Fruit fly (Drosophila melanogaster): ENCODE results near the gene Rsph9.

Gene Rsph9

dm6 chr2L:17382318-17382717, 30.1 kb downstream of the Rsph9 start (continued):
- TF ChIP-seq Eip74EF (GFP tag; optimal IDR thresholded peaks at IDR 0.05): peak in 1 of 2 experiments; percentile 58
- peak; percentile 6 for TF ChIP-seq CG7745 (tag; optimal IDR thresholded peaks at IDR 0.05)
- peak; percentile 47 for TF ChIP-seq Mes4 (GFP tag; optimal IDR thresholded peaks at IDR 0.05)
- no peak for TF ChIP-seq BEAF-32 (GFP tag; optimal IDR thresholded peaks at IDR 0.05)
- TF ChIP-seq CG6689 (GFP tag; IDR thresholded peaks at IDR 0.05): peak; percentile 72
- peak; percentile 39 for TF ChIP-seq CG18764 (GFP tag; optimal IDR thresholded peaks at IDR 0.05)
- peak; percentile 11 for TF ChIP-seq Lhr (GFP tag; optimal IDR thresholded peaks at IDR 0.05)
- TF ChIP-seq grn (GFP tag; optimal IDR thresholded peaks at IDR 0.05): peak; percentile 11
- no peak for TF ChIP-seq pzg (GFP tag; optimal IDR thresholded peaks at IDR 0.05)
- TF ChIP-seq wdn (GFP tag; IDR thresholded peaks at IDR 0.05): 0 out of 2 replicates have a peak, but pooled peaks have one; percentile 30
- peak; percentile 40 for TF ChIP-seq slou (GFP tag; optimal IDR thresholded peaks at IDR 0.05)
- no peak for TF ChIP-seq lbe (GFP tag; optimal IDR thresholded peaks at IDR 0.05)
- TF ChIP-seq CG6765 (GFP tag; optimal IDR thresholded peaks at IDR 0.05): peak; percentile 34
- no peak for TF ChIP-seq CG6791 (GFP tag; IDR thresholded peaks at IDR 0.05; ENCODE audit: partially characterized antibody)
- no peak for TF ChIP-seq ham (GFP tag; IDR thresholded peaks at IDR 0.05)
- no peak for TF ChIP-seq her (GFP tag; optimal IDR thresholded peaks at IDR 0.05)
- peak; percentile 33 for TF ChIP-seq CG5245 (GFP tag; optimal IDR thresholded peaks at IDR 0.05)
- no peak for TF ChIP-seq ro (GFP tag; IDR thresholded peaks at IDR 0.05)
- peak; percentile 41 for TF ChIP-seq CG1602 (GFP tag; optimal IDR thresholded peaks at IDR 0.05)
- peak; percentile 59 for TF ChIP-seq CG8281 (tag; optimal IDR thresholded peaks at IDR 0.05)
- TF ChIP-seq pnt (GFP tag; optimal IDR thresholded peaks at IDR 0.05): peak; percentile 14
- no peak for TF ChIP-seq bbx (GFP tag; IDR thresholded peaks at IDR 0.05; ENCODE audit: partially characterized antibody)
- TF ChIP-seq Sin3A (optimal IDR thresholded peaks at IDR 0.05): no peak
- no peak for TF ChIP-seq CG3838 (GFP tag; optimal IDR thresholded peaks at IDR 0.05)
- TF ChIP-seq maf-S (GFP tag; optimal IDR thresholded peaks at IDR 0.05): no peak
- 0 out of 2 replicates have a peak, but pooled peaks have one; percentile 21 for TF ChIP-seq vvl (GFP tag; IDR thresholded peaks at IDR 0.05)
- TF ChIP-seq Pdp1 (GFP tag; optimal IDR thresholded peaks at IDR 0.05): peak; percentile 9 to 54
- TF ChIP-seq CG30431 (GFP tag; optimal IDR thresholded peaks at IDR 0.05): peak; percentile 47
- TF ChIP-seq slp2 (GFP tag; optimal IDR thresholded peaks at IDR 0.05): peak; percentile 38
- TF ChIP-seq CG11456 (GFP tag; IDR thresholded peaks at IDR 0.05): no peak
- TF ChIP-seq dmrt11E (tag; optimal IDR thresholded peaks at IDR 0.05): peak; percentile 86
- peak; percentile 82 for TF ChIP-seq CoRest (tag; optimal IDR thresholded peaks at IDR 0.05)
- TF ChIP-seq dimm (GFP tag; IDR thresholded peaks at IDR 0.05): no peak
- TF ChIP-seq Doc2 (GFP tag; IDR thresholded peaks at IDR 0.05): no peak
- TF ChIP-seq twi (tag; optimal IDR thresholded peaks at IDR 0.05): peak; percentile 97
- TF ChIP-seq CG13296 (GFP tag; optimal IDR thresholded peaks at IDR 0.05): peak; percentile 72
- TF ChIP-seq TFAM (GFP tag; optimal IDR thresholded peaks at IDR 0.05): peak; percentile 25
- peak; percentile 39 for TF ChIP-seq pum (GFP tag; optimal IDR thresholded peaks at IDR 0.05)
- TF ChIP-seq NfI (GFP tag; optimal IDR thresholded peaks at IDR 0.05): peak; percentile 70
- TF ChIP-seq Usf (GFP tag; optimal IDR thresholded peaks at IDR 0.05): no peak
- no peak for TF ChIP-seq Taf1 (GFP tag; IDR thresholded peaks at IDR 0.05)
- TF ChIP-seq CG12299 (tag; optimal IDR thresholded peaks at IDR 0.05): peak; percentile 75
- TF ChIP-seq Jarid2 (GFP tag; optimal IDR thresholded peaks at IDR 0.05): no peak
- TF ChIP-seq CG18011 (GFP tag; optimal IDR thresholded peaks at IDR 0.05): peak; percentile 35
- no peak for TF ChIP-seq Drgx (GFP tag; IDR thresholded peaks at IDR 0.05)
- peak; percentile 2 for TF ChIP-seq fd3F (GFP tag; optimal IDR thresholded peaks at IDR 0.05)
- no peak for TF ChIP-seq CG8478 (optimal IDR thresholded peaks at IDR 0.05)
- no peak for TF ChIP-seq z (GFP tag; IDR thresholded peaks at IDR 0.05)
- peak; percentile 22; the same call in 1 of the 2 replicates for TF ChIP-seq al (GFP tag; IDR thresholded peaks at IDR 0.05)
- TF ChIP-seq jumu (GFP tag; optimal IDR thresholded peaks at IDR 0.05): peak; percentile 1
- TF ChIP-seq Hsf (GFP tag; optimal IDR thresholded peaks at IDR 0.05): peak; percentile 79
- peak; percentile 40; the same call in 1 of the 2 replicates for TF ChIP-seq CG9932 (GFP tag; IDR thresholded peaks at IDR 0.05)
